Fruit fly (Drosophila melanogaster) whole organism, embryonic: Measurements from ENCODE around the gene PpV.

Experiments used
- Adf1 ChIP-seq: fragments of 200-800 bp; sonication (Bioruptor generic); IDR thresholded peaks from 2 replicates; pipeline ENCODE4 v1.3.6; 2022; ENCODE audit warnings: missing biosample characterization, missing genetic modification characterization
- B-H2 ChIP-seq: fragments of 200-800 bp; sonication (Bioruptor generic); optimal IDR thresholded peaks from 2 replicates; lab custom pipeline; 2018; ENCODE audit warnings: missing biosample characterization, mild to moderate bottlenecking, missing genetic modification characterization
- Blimp-1 ChIP-seq: fragments of 200-800 bp; sonication (Bioruptor generic); optimal IDR thresholded peaks from 3 replicates; lab custom pipeline; 2018; ENCODE audit warnings: missing biosample characterization, missing genetic modification characterization, mild to moderate bottlenecking, moderate library complexity, missing genetic modification reagents
- CG10274 ChIP-seq: fragments of 200-800 bp; sonication (Bioruptor generic); optimal IDR thresholded peaks from 3 replicates; lab custom pipeline; 2017; ENCODE audit warnings: missing biosample characterization, mild to moderate bottlenecking, missing genetic modification characterization
- CG10431 ChIP-seq: fragments of 200-800 bp; sonication (Bioruptor generic); optimal IDR thresholded peaks from 3 replicates; lab custom pipeline; 2018; ENCODE audit warnings: missing biosample characterization, mild to moderate bottlenecking, missing genetic modification characterization
- CG10654 ChIP-seq: fragments of 200-800 bp; sonication (Bioruptor generic); optimal IDR thresholded peaks from 2 replicates; lab custom pipeline; 2016; ENCODE audit warnings: missing biosample characterization, missing genetic modification characterization
- CG12071 ChIP-seq: fragments of 200-800 bp; sonication (Bioruptor generic); optimal IDR thresholded peaks from 3 replicates; lab custom pipeline; 2018; ENCODE audit warnings: missing biosample characterization, mild to moderate bottlenecking, missing genetic modification characterization
- CG12219 ChIP-seq: fragments of 200-800 bp; sonication (Bioruptor generic); optimal IDR thresholded peaks from 3 replicates; lab custom pipeline; 2018; ENCODE audit warnings: missing biosample characterization, mild to moderate bottlenecking, missing genetic modification characterization
- CG12769 ChIP-seq: fragments of 200-800 bp; sonication (Bioruptor generic); optimal IDR thresholded peaks from 2 replicates; lab custom pipeline; 2019; ENCODE audit warnings: missing biosample characterization, mild to moderate bottlenecking, missing genetic modification characterization, moderate library complexity
- CG13424 ChIP-seq: fragments of 200-800 bp; sonication (Bioruptor generic); optimal IDR thresholded peaks from 2 replicates; lab custom pipeline; 2019; ENCODE audit warnings: missing biosample characterization, mild to moderate bottlenecking, missing genetic modification characterization, moderate library complexity
- CG13775 ChIP-seq: fragments of 200-800 bp; sonication (Bioruptor generic); optimal IDR thresholded peaks from 3 replicates; lab custom pipeline; 2017; ENCODE audit warnings: missing biosample characterization, mild to moderate bottlenecking, missing genetic modification characterization
- CG15269 ChIP-seq: fragments of 200-800 bp; sonication (Bioruptor generic); optimal IDR thresholded peaks from 2 replicates; lab custom pipeline; 2018; ENCODE audit warnings: missing biosample characterization, mild to moderate bottlenecking, missing genetic modification characterization, moderate library complexity
- CG15514 ChIP-seq: fragments of 200-800 bp; sonication (Bioruptor generic); optimal IDR thresholded peaks from 3 replicates; lab custom pipeline; 2017; ENCODE audit warnings: missing biosample characterization, missing genetic modification characterization, mild to moderate bottlenecking, moderate library complexity, missing genetic modification reagents
- CG17359 ChIP-seq: fragments of 200-800 bp; sonication (Bioruptor generic); optimal IDR thresholded peaks from 3 replicates; lab custom pipeline; 2018; ENCODE audit warnings: missing biosample characterization, mild to moderate bottlenecking, missing genetic modification characterization, moderate library complexity
- CG2116 ChIP-seq: fragments of 200-800 bp; sonication (Bioruptor generic); optimal IDR thresholded peaks from 3 replicates; lab custom pipeline; 2018; ENCODE audit warnings: missing biosample characterization, mild to moderate bottlenecking, missing genetic modification characterization
- CG34376 ChIP-seq: fragments of 200-800 bp; sonication (Bioruptor generic); optimal IDR thresholded peaks from 2 replicates; lab custom pipeline; 2018; ENCODE audit warnings: missing biosample characterization, mild to moderate bottlenecking, missing genetic modification characterization
- CG3995 ChIP-seq: fragments of 200-800 bp; sonication (Bioruptor generic); optimal IDR thresholded peaks from 3 replicates; lab custom pipeline; 2016; ENCODE audit warnings: missing biosample characterization, missing genetic modification characterization
- CG42726 ChIP-seq: fragments of 200-800 bp; sonication (Bioruptor generic); IDR thresholded peaks from 2 replicates; pipeline ENCODE4 v1.3.6; 2022; ENCODE audit warnings: missing biosample characterization, missing genetic modification characterization; ENCODE audit not compliant: partially characterized antibody
- CG4820 ChIP-seq: fragments of 200-800 bp; sonication (Bioruptor generic); optimal IDR thresholded peaks from 3 replicates; lab custom pipeline; 2016; ENCODE audit warnings: missing biosample characterization, missing genetic modification characterization
- CG9932 ChIP-seq: fragments of 200-800 bp; sonication (Bioruptor generic); IDR thresholded peaks from 2 replicates; pipeline ENCODE4 v1.3.6; 2022; ENCODE audit warnings: missing biosample characterization, missing genetic modification characterization
- Deaf1 ChIP-seq: fragments of 200-800 bp; optimal IDR thresholded peaks from 3 replicates; lab custom pipeline; 2019; ENCODE audit warnings: missing biosample characterization, mild to moderate bottlenecking, missing genetic modification characterization, moderate library complexity
- Fer3 ChIP-seq: fragments of 200-800 bp; sonication (Bioruptor generic); optimal IDR thresholded peaks from 2 replicates; lab custom pipeline; 2018; ENCODE audit warnings: missing biosample characterization, mild to moderate bottlenecking, missing genetic modification characterization, moderate library complexity
- H2.0 ChIP-seq: fragments of 200-800 bp; sonication (Bioruptor generic); IDR thresholded peaks from 2 replicates; pipeline ENCODE4 v1.3.6; 2022; ENCODE audit warnings: missing biosample characterization, missing genetic modification characterization
- Hr39 ChIP-seq: fragments of >200 bp; optimal IDR thresholded peaks from 2 replicates; lab custom pipeline; 2017
- Hr51 ChIP-seq, 2 experiments: fragments of 200-800 bp; sonication (Bioruptor generic); optimal IDR thresholded peaks; 2 replicates in 1 of 2; 3 replicates in 1 of 2; lab custom pipeline; 2016 to 2018; ENCODE audit warnings: missing biosample characterization in 2 of 2, missing genetic modification characterization in 2 of 2, mild to moderate bottlenecking in 1 of 2, moderate library complexity in 1 of 2
- Jarid2 ChIP-seq: fragments of 200-800 bp; sonication (Bioruptor generic); optimal IDR thresholded peaks from 3 replicates; lab custom pipeline; 2017; ENCODE audit warnings: mild to moderate bottlenecking, missing biosample characterization, missing genetic modification reagents, missing genetic modification characterization
- NC2α ChIP-seq: fragments of 200-800 bp; sonication (Bioruptor generic); optimal IDR thresholded peaks from 2 replicates; lab custom pipeline; 2016; ENCODE audit warnings: missing biosample characterization, missing genetic modification characterization
- NfI ChIP-seq: fragments of 200-800 bp; sonication (Bioruptor generic); optimal IDR thresholded peaks from 3 replicates; lab custom pipeline; 2018; ENCODE audit warnings: missing biosample characterization, mild to moderate bottlenecking, missing genetic modification characterization, moderate library complexity
- Pdp1 ChIP-seq, 2 experiments: fragments of 200-800 bp; sonication (Bioruptor generic); optimal IDR thresholded peaks; 3 replicates each; lab custom pipeline; 2016; ENCODE audit warnings: missing biosample characterization in 2 of 2, missing genetic modification characterization in 2 of 2, mild to moderate bottlenecking in 1 of 2, moderate library complexity in 1 of 2
- YL-1 ChIP-seq: fragments of 200-800 bp; sonication (Bioruptor generic); optimal IDR thresholded peaks from 3 replicates; lab custom pipeline; 2017; ENCODE audit warnings: missing biosample characterization, mild to moderate bottlenecking, missing genetic modification characterization
- ab ChIP-seq: fragments of 200-800 bp; sonication (Bioruptor generic); optimal IDR thresholded peaks from 2 replicates; lab custom pipeline; 2016; ENCODE audit warnings: missing biosample characterization, missing genetic modification characterization
- bowl ChIP-seq: fragments of 200-800 bp; sonication (Bioruptor generic); IDR thresholded peaks from 2 replicates; pipeline ENCODE4 v1.3.6; 2022; ENCODE audit warnings: missing biosample characterization, missing genetic modification characterization
- btn ChIP-seq: fragments of 200-800 bp; sonication (Bioruptor generic); optimal IDR thresholded peaks from 2 replicates; lab custom pipeline; 2016; ENCODE audit warnings: missing biosample characterization, missing genetic modification characterization
- chif ChIP-seq, 2 experiments: fragments of 200-800 bp; sonication (Bioruptor generic); optimal IDR thresholded peaks; 3 replicates each; lab custom pipeline; 2016; ENCODE audit warnings: missing biosample characterization in 2 of 2, missing genetic modification characterization in 2 of 2
- chn ChIP-seq: fragments of 200-800 bp; sonication (Bioruptor generic); optimal IDR thresholded peaks from 2 replicates; lab custom pipeline; 2016; ENCODE audit warnings: missing biosample characterization, missing genetic modification characterization
- fd64A ChIP-seq: fragments of 200-800 bp; sonication (Bioruptor generic); optimal IDR thresholded peaks from 3 replicates; lab custom pipeline; 2018; ENCODE audit warnings: missing biosample characterization, mild to moderate bottlenecking, missing genetic modification characterization
- gem ChIP-seq: fragments of 200-800 bp; sonication (Bioruptor generic); optimal IDR thresholded peaks from 2 replicates; lab custom pipeline; 2019; ENCODE audit warnings: missing biosample characterization, mild to moderate bottlenecking, missing genetic modification characterization, moderate library complexity
- gro ChIP-seq: fragments of 200-800 bp; sonication (Bioruptor generic); optimal IDR thresholded peaks from 2 replicates; lab custom pipeline; 2016; ENCODE audit warnings: missing biosample characterization, missing genetic modification characterization
- hbn ChIP-seq: fragments of 200-800 bp; sonication (Bioruptor generic); IDR thresholded peaks from 2 replicates; pipeline ENCODE4 v1.3.6; 2022; ENCODE audit warnings: missing biosample characterization, missing genetic modification characterization; ENCODE audit not compliant: partially characterized antibody
- nau ChIP-seq: fragments of 200-800 bp; sonication (Bioruptor generic); optimal IDR thresholded peaks from 3 replicates; lab custom pipeline; 2017; ENCODE audit warnings: missing biosample characterization, mild to moderate bottlenecking, missing genetic modification characterization, missing genetic modification reagents
- pita ChIP-seq: fragments of 200-800 bp; sonication (Bioruptor generic); optimal IDR thresholded peaks from 2 replicates; lab custom pipeline; 2017; ENCODE audit warnings: missing biosample characterization, mild to moderate bottlenecking, missing genetic modification characterization
- pnt ChIP-seq: fragments of 200-800 bp; sonication (Bioruptor generic); optimal IDR thresholded peaks from 3 replicates; lab custom pipeline; 2016; ENCODE audit warnings: missing biosample characterization, missing genetic modification characterization
- pros ChIP-seq: fragments of 200-800 bp; sonication (Bioruptor generic); optimal IDR thresholded peaks from 3 replicates; lab custom pipeline; 2019; ENCODE audit warnings: missing biosample characterization, mild to moderate bottlenecking, missing genetic modification characterization, moderate library complexity
- row ChIP-seq: fragments of 200-800 bp; sonication (Bioruptor generic); IDR thresholded peaks from 3 replicates; pipeline ENCODE4 v1.3.6; 2022; ENCODE audit warnings: missing biosample characterization, missing genetic modification characterization
- sc ChIP-seq, 3 experiments: fragments of >200 bp in 2 of 3; fragments of 200-800 bp in 1 of 3; sonication (Bioruptor generic) in 1 of 3; optimal IDR thresholded peaks; 2 replicates in 2 of 3; 3 replicates in 1 of 3; lab custom pipeline; 2017; ENCODE audit warnings: mild to moderate bottlenecking in 1 of 3, missing biosample characterization in 1 of 3, missing genetic modification characterization in 1 of 3, missing genetic modification reagents in 1 of 3
- so ChIP-seq: fragments of 200-800 bp; sonication (Bioruptor generic); IDR thresholded peaks from 3 replicates; pipeline ENCODE4 v1.3.6; 2022; ENCODE audit warnings: missing biosample characterization, missing genetic modification characterization
- sqz ChIP-seq: fragments of 200-800 bp; sonication (Bioruptor generic); optimal IDR thresholded peaks from 3 replicates; lab custom pipeline; 2018; ENCODE audit warnings: missing biosample characterization, mild to moderate bottlenecking, missing genetic modification characterization
- tll ChIP-seq, 2 experiments: fragments of 200-800 bp in 1 of 2; fragments of >200 bp in 1 of 2; sonication (Bioruptor generic) in 1 of 2; optimal IDR thresholded peaks; 2 replicates each; lab custom pipeline; 2017 to 2019; ENCODE audit warnings: missing biosample characterization in 2 of 2, missing genetic modification characterization in 2 of 2, mild to moderate bottlenecking in 1 of 2, moderate library complexity in 1 of 2
- zf30C ChIP-seq: fragments of 200-800 bp; sonication (Bioruptor generic); optimal IDR thresholded peaks from 3 replicates; lab custom pipeline; 2018; ENCODE audit warnings: missing biosample characterization, mild to moderate bottlenecking, missing genetic modification characterization

The PpV gene

DNA sequence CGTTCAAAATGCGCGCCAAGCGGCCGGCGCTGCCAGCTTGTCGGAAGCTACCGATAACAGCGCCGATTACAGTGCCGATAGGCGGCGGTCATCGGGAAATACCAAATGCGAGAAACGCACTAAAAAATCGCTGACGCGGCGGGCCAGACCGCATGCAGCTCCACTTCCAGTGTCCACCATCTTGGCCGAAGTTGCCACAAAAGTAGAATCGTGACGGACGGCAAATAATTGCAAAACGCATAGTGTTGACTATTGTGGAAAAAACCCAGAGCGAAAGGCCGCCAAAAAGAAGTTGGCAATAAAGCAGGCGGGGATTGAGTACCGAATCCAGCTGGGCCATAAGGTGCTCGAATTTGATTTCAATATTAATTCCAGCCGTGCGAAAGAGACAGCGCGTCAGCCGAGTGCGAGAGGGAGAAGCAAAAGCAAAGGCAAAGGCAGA lies 25.8 kb downstream of the PpV start, which contains the start of gene CG3847 (continued):
- TF ChIP-seq CG10274 (GFP tag; lab: Kevin White, UChicago): no peak
- TF ChIP-seq NC2α (GFP tag; lab: Kevin White, UChicago): peak; percentile 18
- no peak for TF ChIP-seq sqz (GFP tag; lab: Kevin White, UChicago)
- TF ChIP-seq ab: no peak
- no peak for TF ChIP-seq pros (GFP tag; lab: Kevin White, UChicago)
- TF ChIP-seq B-H2: peak; percentile 57
- TF ChIP-seq nau (GFP tag; lab: Kevin White, UChicago): peak; percentile 11
- peak; percentile 17 for TF ChIP-seq CG17359
- no peak for TF ChIP-seq Fer3
- no peak for TF ChIP-seq fd64A (GFP tag; lab: Kevin White, UChicago)
- TF ChIP-seq CG34376 (GFP tag; lab: Kevin White, UChicago): peak; percentile 53
- peak; percentile 89 for TF ChIP-seq YL-1 (GFP tag; lab: Kevin White, UChicago)
- TF ChIP-seq CG15269: peak; percentile 14
- TF ChIP-seq zf30C (GFP tag; lab: Kevin White, UChicago): no peak
- TF ChIP-seq so: peak; percentile 47; the same call in 1 of the 3 replicates
- peak; percentile 75 for TF ChIP-seq CG42726
- TF ChIP-seq CG10431: peak; percentile 28
- peak; percentile 18 for TF ChIP-seq gem
- no peak for TF ChIP-seq CG12219 (GFP tag; lab: Kevin White, UChicago)
- peak; percentile 45 for TF ChIP-seq CG12769
- peak; percentile 44 to 69 for TF ChIP-seq Pdp1 (GFP tag; optimal IDR thresholded peaks at IDR 0.05; lab: Kevin White, UChicago)
- peak; percentile 63 for TF ChIP-seq CG9932 (GFP tag; lab: Robert Waterston, UW)
- peak; percentile 18 for TF ChIP-seq CG4820 (GFP tag; lab: Kevin White, UChicago)
- TF ChIP-seq CG3995 (GFP tag; lab: Kevin White, UChicago): peak; percentile 24
- peak; percentile 2 for TF ChIP-seq Jarid2 (GFP tag; lab: Kevin White, UChicago)
- peak; percentile 27 to 48 for TF ChIP-seq chif (GFP tag; optimal IDR thresholded peaks at IDR 0.05; lab: Kevin White, UChicago)
- peak; percentile 53 for TF ChIP-seq NfI (GFP tag; lab: Kevin White, UChicago)
- TF ChIP-seq CG13424 (tag; lab: Kevin White, UChicago): peak; percentile 18
- TF ChIP-seq tll (GFP tag; optimal IDR thresholded peaks at IDR 0.05; lab: Kevin White, UChicago): peak in 1 of 2 experiments; percentile 33
- no peak for TF ChIP-seq sc (optimal IDR thresholded peaks at IDR 0.05; lab: Kevin White, UChicago)
- TF ChIP-seq sc (GFP tag; optimal IDR thresholded peaks at IDR 0.05; lab: Kevin White, UChicago): no peak
- no peak for TF ChIP-seq bowl
- peak; percentile 20 for TF ChIP-seq chn (GFP tag; lab: Kevin White, UChicago)
- peak; percentile 84 for TF ChIP-seq CG2116
- no peak for TF ChIP-seq Blimp-1 (GFP tag; lab: Kevin White, UChicago)
- TF ChIP-seq gro (GFP tag; lab: Kevin White, UChicago): peak; percentile 69
- peak; percentile 70 for TF ChIP-seq hbn (GFP tag; lab: Robert Waterston, UW)
- TF ChIP-seq pita (GFP tag; lab: Kevin White, UChicago): no peak
- TF ChIP-seq btn (GFP tag; lab: Kevin White, UChicago): no peak
- peak; percentile 17 for TF ChIP-seq CG10654
- peak; percentile 48; the same call in 1 of the 3 replicates for TF ChIP-seq row (GFP tag; lab: Robert Waterston, UW)
- peak; percentile 16 for TF ChIP-seq Deaf1 (tag; lab: Kevin White, UChicago)
- peak; percentile 34; the same call in 1 of the 2 replicates for TF ChIP-seq H2.0 (GFP tag; lab: Robert Waterston, UW)
- TF ChIP-seq Hr51 (GFP tag; optimal IDR thresholded peaks at IDR 0.05; lab: Kevin White, UChicago): peak in 1 of 2 experiments; percentile 54
- TF ChIP-seq Hr39 (lab: Kevin White, UChicago): no peak
- peak; percentile 64 for TF ChIP-seq Adf1
- TF ChIP-seq CG13775 (GFP tag; lab: Kevin White, UChicago): peak; percentile 24
- TF ChIP-seq pnt (GFP tag; lab: Kevin White, UChicago): no peak
- no peak for TF ChIP-seq CG12071 (GFP tag; lab: Kevin White, UChicago)
- TF ChIP-seq CG15514 (GFP tag; lab: Kevin White, UChicago): peak; percentile 81
